Worm (Caenorhabditis elegans) whole organism, mixed stage, embryonic: ENCODE measurements around the gene M05D6.5.
A peak's percentile ranks its signal among the peaks of the same experiment; 100 is the strongest.

Source experiments
- M03D4.4 ChIP-seq: sonication (generic microtip); optimal IDR thresholded peaks from 2 replicates; lab custom pipeline; 2017; ENCODE audit warnings: mild to moderate bottlenecking, missing genetic modification characterization, missing compliant biosample characterization
- bed-3 ChIP-seq: fragments of 200-800 bp; sonication (Bioruptor generic); optimal IDR thresholded peaks from 3 replicates; lab custom pipeline; 2018; ENCODE audit warnings: mild to moderate bottlenecking, missing genetic modification characterization, moderate library complexity, missing compliant biosample characterization
- blmp-1 ChIP-seq: fragments of 150-350 bp; optimal IDR thresholded peaks from 2 replicates; lab custom pipeline; 2014; ENCODE audit warnings: missing biosample characterization, missing genetic modification characterization
- ceh-39 ChIP-seq: fragments of 150-350 bp; optimal IDR thresholded peaks from 2 replicates; lab custom pipeline; 2014; ENCODE audit warnings: missing biosample characterization, missing genetic modification characterization
- ceh-43 ChIP-seq: fragments of 200-800 bp; sonication (Bioruptor generic); optimal IDR thresholded peaks from 2 replicates; lab custom pipeline; 2018; ENCODE audit warnings: mild to moderate bottlenecking, missing genetic modification characterization, moderate library complexity, missing compliant biosample characterization
- ces-1 ChIP-seq: fragments of 150-350 bp; optimal IDR thresholded peaks from 2 replicates; lab custom pipeline; 2014; ENCODE audit warnings: missing biosample characterization, missing genetic modification reagents, missing genetic modification characterization
- cnd-1 ChIP-seq: fragments of 200-800 bp; sonication (Bioruptor generic); optimal IDR thresholded peaks from 2 replicates; lab custom pipeline; 2018; ENCODE audit warnings: mild to moderate bottlenecking, missing genetic modification characterization, missing compliant biosample characterization
- drap-1 ChIP-seq: fragments of 200-800 bp; sonication (Bioruptor generic); optimal IDR thresholded peaks from 3 replicates; lab custom pipeline; 2018; ENCODE audit warnings: mild to moderate bottlenecking, missing genetic modification characterization, missing compliant biosample characterization
- elt-1 ChIP-seq: sonication (generic microtip); optimal IDR thresholded peaks from 2 replicates; lab custom pipeline; 2017; ENCODE audit warnings: missing genetic modification characterization, mild to moderate bottlenecking, missing compliant biosample characterization, antibody characterized with exemption, moderate library complexity, borderline replicate concordance; ENCODE audit not compliant: insufficient read depth
- elt-3 ChIP-seq: fragments of 150-350 bp; optimal IDR thresholded peaks from 2 replicates; lab custom pipeline; 2014; ENCODE audit warnings: missing biosample characterization, missing genetic modification characterization
- flh-1 ChIP-seq: fragments of 200-800 bp; sonication (Bioruptor generic); optimal IDR thresholded peaks from 2 replicates; lab custom pipeline; 2018; ENCODE audit warnings: mild to moderate bottlenecking, missing genetic modification characterization, moderate library complexity, missing compliant biosample characterization
- ham-2 ChIP-seq: fragments of 200-800 bp; sonication (Bioruptor generic); optimal IDR thresholded peaks from 2 replicates; lab custom pipeline; 2018; ENCODE audit warnings: mild to moderate bottlenecking, missing genetic modification characterization, missing compliant biosample characterization
- hlh-1 ChIP-seq: fragments of 150-350 bp; optimal IDR thresholded peaks from 2 replicates; lab custom pipeline; 2014; ENCODE audit warnings: missing biosample characterization, missing genetic modification reagents, missing genetic modification characterization
- lin-13 ChIP-seq: fragments of 150-350 bp; optimal IDR thresholded peaks from 2 replicates; lab custom pipeline; 2014; ENCODE audit warnings: missing biosample characterization, missing genetic modification characterization
- lin-32 ChIP-seq: fragments of 200-800 bp; sonication (Bioruptor generic); optimal IDR thresholded peaks from 2 replicates; lab custom pipeline; 2018; ENCODE audit warnings: mild to moderate bottlenecking, missing genetic modification characterization, missing compliant biosample characterization
- lsy-2 ChIP-seq: fragments of 150-350 bp; optimal IDR thresholded peaks from 2 replicates; lab custom pipeline; 2014; ENCODE audit warnings: missing biosample characterization, missing genetic modification characterization
- mab-5 ChIP-seq: fragments of 150-350 bp; optimal IDR thresholded peaks from 2 replicates; lab custom pipeline; 2014; ENCODE audit warnings: missing biosample characterization, missing genetic modification characterization
- mep-1 ChIP-seq: fragments of 150-350 bp; optimal IDR thresholded peaks from 2 replicates; lab custom pipeline; 2017; ENCODE audit warnings: missing biosample characterization, missing genetic modification reagents, missing genetic modification characterization, inconsistent platforms
- mls-2 ChIP-seq: sonication (generic microtip); optimal IDR thresholded peaks from 2 replicates; lab custom pipeline; 2016; ENCODE audit warnings: mild to moderate bottlenecking, missing genetic modification characterization, moderate library complexity, missing compliant biosample characterization
- nhr-12 ChIP-seq: fragments of 150-350 bp; optimal IDR thresholded peaks from 2 replicates; lab custom pipeline; 2014; ENCODE audit warnings: missing biosample characterization, missing genetic modification characterization
- nhr-2 ChIP-seq: fragments of 150-350 bp; optimal IDR thresholded peaks from 2 replicates; lab custom pipeline; 2014; ENCODE audit warnings: missing biosample characterization, missing genetic modification characterization
- nhr-28 ChIP-seq: fragments of 150-350 bp; optimal IDR thresholded peaks from 2 replicates; lab custom pipeline; 2014; ENCODE audit warnings: missing biosample characterization, missing genetic modification characterization
- nhr-76 ChIP-seq: sonication (generic microtip); optimal IDR thresholded peaks from 2 replicates; lab custom pipeline; 2017; ENCODE audit warnings: missing biosample characterization, missing genetic modification characterization
- snpc-4 ChIP-seq: fragments of 150-350 bp; optimal IDR thresholded peaks from 2 replicates; lab custom pipeline; 2014; ENCODE audit warnings: missing biosample characterization, missing genetic modification characterization
- tbx-8 ChIP-seq: fragments of 200-800 bp; sonication (Bioruptor generic); optimal IDR thresholded peaks from 2 replicates; lab custom pipeline; 2018; ENCODE audit warnings: mild to moderate bottlenecking, missing genetic modification characterization, moderate library complexity, missing compliant biosample characterization
- unc-39 ChIP-seq: fragments of 150-350 bp; optimal IDR thresholded peaks from 2 replicates; lab custom pipeline; 2014; ENCODE audit warnings: missing biosample characterization, missing genetic modification characterization
- unc-62 ChIP-seq: fragments of 150-350 bp; optimal IDR thresholded peaks from 2 replicates; lab custom pipeline; 2014; ENCODE audit warnings: missing biosample characterization, missing genetic modification reagents, missing genetic modification characterization
- zip-8 ChIP-seq: fragments of 150-350 bp; optimal IDR thresholded peaks from 2 replicates; lab custom pipeline; 2014; ENCODE audit warnings: missing biosample characterization, missing genetic modification characterization
- ztf-11 ChIP-seq: fragments of 150-350 bp; optimal IDR thresholded peaks from 2 replicates; lab custom pipeline; 2014; ENCODE audit warnings: missing biosample characterization, missing genetic modification characterization

M05D6.5 gene

DNA sequence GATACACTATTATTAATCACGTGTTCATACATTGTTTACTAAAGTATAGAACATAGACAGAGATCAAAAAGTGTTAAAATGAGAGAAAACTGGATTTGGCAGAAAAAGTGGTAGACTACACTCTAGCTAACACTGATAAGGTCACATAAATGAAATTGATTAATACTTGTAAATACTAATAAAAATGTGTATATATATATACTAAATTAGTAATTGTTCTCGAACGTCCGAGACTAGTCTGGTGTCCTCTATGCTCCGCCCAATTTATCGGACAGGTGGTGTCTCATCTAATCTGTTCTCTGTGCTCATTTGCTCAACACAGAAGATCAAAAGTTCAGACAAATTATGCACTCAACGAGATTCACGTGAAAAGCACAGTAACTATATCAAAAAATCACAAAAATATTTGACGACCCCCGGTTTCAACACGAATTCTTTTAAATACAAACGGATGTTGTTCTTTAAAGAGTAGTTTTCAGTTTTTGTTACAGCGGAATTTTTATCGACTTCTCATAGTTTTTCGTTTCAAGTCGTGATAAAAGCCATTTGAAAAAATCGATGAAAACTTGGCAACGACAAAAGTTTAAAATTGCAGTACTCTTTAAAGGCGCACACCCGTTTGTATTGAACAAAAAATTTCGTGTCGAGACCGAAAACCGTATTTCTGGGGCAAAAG, 832 bp downstream of the M05D6.5 start (continued):
- TF ChIP-seq tbx-8 (GFP tag; lab: Kevin White, UChicago) (no peak), nhr-2 (tag; lab: Kevin White, UChicago) (peak; percentile 58), cnd-1 (no peak), ceh-43 (GFP tag; lab: Kevin White, UChicago) (no peak), unc-39 (tag; lab: Kevin White, UChicago) (no peak), elt-3 (tag; lab: Kevin White, UChicago) (no peak), blmp-1 (tag; lab: Kevin White, UChicago) (no peak), snpc-4 (no peak), nhr-12 (tag; lab: Kevin White, UChicago) (no peak), zip-8 (tag; lab: Kevin White, UChicago) (no peak), M03D4.4 (tag; lab: Kevin White, UChicago) (no peak), mep-1 (tag; lab: Kevin White, UChicago) (no peak), ham-2 (no peak)

DNA sequence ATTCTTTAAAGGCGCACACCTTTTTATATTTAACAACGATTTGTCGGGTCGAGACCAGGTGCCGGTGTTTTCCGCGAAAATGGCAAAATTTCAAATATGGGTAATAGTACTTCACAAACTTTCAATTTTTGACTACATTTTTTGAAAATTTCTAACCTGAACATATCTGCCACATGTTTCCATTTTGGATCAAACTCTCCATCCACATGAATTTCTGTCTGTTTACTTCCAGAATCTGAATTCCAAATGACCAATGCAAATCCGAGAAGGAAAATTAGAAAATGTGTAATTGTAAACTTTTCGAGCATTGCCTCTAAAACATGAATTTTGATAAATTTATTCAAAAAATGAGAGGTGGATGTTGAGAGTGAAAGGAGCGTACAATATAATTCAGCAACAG, 1.8 kb downstream of the M05D6.5 start, which contains the start of gene lact-4:
TSS of gene lact-4 (minus strand) at position 313 of the 400 bp plus-strand sequence.
- TF ChIP-seq mep-1 (tag; lab: Kevin White, UChicago), result no peak
- no peak for TF ChIP-seq hlh-1
- TF ChIP-seq lsy-2, result no peak
- no peak for TF ChIP-seq nhr-28
- no peak for TF ChIP-seq unc-62 (GFP tag; lab: Kevin White, UChicago)
- TF ChIP-seq lin-32 (GFP tag; lab: Kevin White, UChicago), result no peak
- no peak for TF ChIP-seq bed-3 (GFP tag; lab: Kevin White, UChicago)
- no peak for TF ChIP-seq cnd-1
- TF ChIP-seq mls-2 (tag; lab: Kevin White, UChicago), result no peak
- TF ChIP-seq ceh-39, result no peak
- TF ChIP-seq, all 35 proteins: peak for 0

DNA sequence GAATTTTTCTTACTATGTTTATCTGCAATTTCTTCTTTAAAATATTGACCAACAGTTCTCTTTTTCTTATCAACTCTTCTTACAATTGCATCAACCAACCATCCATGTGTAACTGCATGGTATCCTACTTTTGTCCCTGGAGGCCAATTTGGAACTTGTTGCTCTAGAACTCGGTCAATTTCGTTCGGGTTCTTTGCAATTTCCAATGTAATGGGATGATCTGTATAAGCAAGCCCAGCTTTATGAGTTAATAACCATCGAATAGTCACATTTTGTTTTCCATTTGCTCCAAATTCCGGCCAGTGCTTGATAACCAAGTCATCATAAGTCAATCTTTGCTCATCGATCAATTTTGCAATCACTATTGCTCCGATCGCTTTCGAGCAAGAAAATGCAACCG, 2.7 kb downstream of the M05D6.5 start:
- no peak for TF ChIP-seq mab-5 (tag; lab: Kevin White, UChicago)
- TF ChIP-seq blmp-1 (tag; lab: Kevin White, UChicago), result no peak
- TF ChIP-seq unc-39 (tag; lab: Kevin White, UChicago), result no peak
- no peak for TF ChIP-seq nhr-76 (tag; lab: Kevin White, UChicago)
- no peak for TF ChIP-seq tbx-8 (GFP tag; lab: Kevin White, UChicago)
- no peak for TF ChIP-seq cnd-1
- no peak for TF ChIP-seq lin-13 (tag; lab: Kevin White, UChicago)
- TF ChIP-seq nhr-12 (tag; lab: Kevin White, UChicago), result no peak
- TF ChIP-seq flh-1, result no peak

DNA sequence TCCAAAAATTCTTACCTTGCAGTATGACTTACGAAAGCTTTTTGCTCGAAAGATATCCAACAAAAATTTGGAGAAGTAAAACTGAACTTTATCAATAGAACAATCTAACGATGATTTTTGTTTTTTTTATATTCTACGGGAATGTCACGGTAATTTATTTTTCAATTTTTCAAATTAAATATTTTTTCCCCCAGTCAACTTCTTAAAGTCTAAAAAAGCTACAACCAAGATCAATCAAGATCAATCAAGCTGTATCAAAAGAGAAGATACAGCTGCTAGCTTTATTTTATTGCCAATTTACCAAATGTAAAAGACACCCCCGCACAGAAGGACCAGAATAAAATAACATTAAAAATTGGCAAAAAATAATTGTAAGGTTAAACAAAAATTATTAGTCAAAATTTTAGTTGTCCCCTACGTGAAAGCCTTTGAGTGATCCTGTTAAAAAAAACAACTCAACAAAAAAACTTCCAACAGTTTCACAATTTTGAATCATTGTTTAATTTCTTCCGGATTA, 6.6 kb downstream of the M05D6.5 start, which contains the start of the genes M05D6.1 and M05D6.3:
TSS of gene M05D6.1 (minus strand) at position 101 of the 517 bp plus-strand sequence.
TSS of gene M05D6.3 (plus strand) at position 467 of the 517 bp plus-strand sequence.
- no peak for TF ChIP-seq nhr-76 (tag; lab: Kevin White, UChicago)
- TF ChIP-seq cnd-1, result no peak
- TF ChIP-seq ztf-11 (tag; lab: Kevin White, UChicago), result no peak
- no peak for TF ChIP-seq mep-1 (tag; lab: Kevin White, UChicago)
- TF ChIP-seq M03D4.4 (tag; lab: Kevin White, UChicago), result no peak
- TF ChIP-seq lsy-2, result no peak
- no peak for TF ChIP-seq drap-1 (GFP tag; lab: Kevin White, UChicago)
- no peak for TF ChIP-seq ces-1 (GFP tag; lab: Kevin White, UChicago)
- no peak for TF ChIP-seq elt-3 (tag; lab: Kevin White, UChicago)
- no peak for TF ChIP-seq elt-1 (tag; lab: Kevin White, UChicago)
- no peak for TF ChIP-seq ham-2
- no peak for TF ChIP-seq mls-2 (tag; lab: Kevin White, UChicago)
- TF ChIP-seq ceh-39, result no peak
- TF ChIP-seq, all 35 proteins: peak for 0

DNA sequence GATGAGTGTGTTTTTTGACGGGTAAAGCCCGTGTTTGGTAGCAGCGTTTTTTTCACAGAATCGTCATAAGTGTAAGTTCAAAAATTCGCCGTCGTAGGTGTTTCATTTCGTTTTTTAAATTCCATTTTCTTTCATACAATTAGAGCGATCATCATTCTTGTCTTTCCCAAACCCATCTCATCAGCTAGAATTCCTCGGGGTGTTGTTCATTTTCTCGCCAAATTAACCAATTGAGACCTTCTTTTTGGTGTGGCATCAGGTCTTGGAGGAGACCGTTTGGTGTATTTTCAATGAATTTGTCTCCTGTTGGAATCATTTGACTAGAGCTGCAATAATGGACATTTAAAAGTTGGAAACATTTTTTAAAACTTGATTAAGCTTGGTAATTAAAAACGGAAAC, 9.1 kb downstream of the M05D6.5 start:
- no peak for TF ChIP-seq blmp-1 (tag; lab: Kevin White, UChicago)
- no peak for TF ChIP-seq ceh-39
- no peak for TF ChIP-seq M03D4.4 (tag; lab: Kevin White, UChicago)
